Fruit fly (Drosophila melanogaster) ovary, adult (tissue): ENCODE results near the gene CG46280.
A peak's percentile ranks its signal among the peaks of the same experiment; 100 is the strongest.

Experiments
- CG17801 ChIP-seq: fragments of 200-800 bp; optimal IDR thresholded peaks from 2 replicates; lab custom pipeline; 2019; ENCODE audit warnings: missing biosample characterization, mild to moderate bottlenecking, missing genetic modification characterization, moderate library complexity; ENCODE audit not compliant: partially characterized antibody

The CG46280 gene

dm6 chr3R:13051942-13052693 lies 21.7 kb upstream of the CG46280 start, which contains the start of gene pic:
Gene pic, plus strand, starts transcription at chr3R:13052245.
- no peak for TF ChIP-seq CG17801

DNA sequence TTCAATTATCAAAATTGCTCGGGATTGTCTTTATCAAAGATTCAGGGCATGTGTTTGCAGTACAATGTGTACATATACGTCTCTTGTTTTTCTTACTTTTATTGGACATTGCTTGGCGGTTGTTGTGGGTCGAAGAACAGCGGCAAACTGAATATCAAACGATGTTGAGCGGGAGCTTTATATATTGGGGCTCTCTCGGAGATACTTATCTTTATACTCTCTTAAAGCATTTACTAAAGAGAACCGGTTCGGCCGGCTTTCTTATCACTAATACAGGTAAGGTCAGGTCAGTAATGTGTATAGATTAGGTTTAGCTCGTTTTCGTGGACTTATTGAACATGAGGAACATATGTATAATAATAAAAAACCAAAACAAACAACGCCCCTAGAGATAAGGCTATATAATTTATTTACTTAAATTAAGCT lies 20.9 kb upstream of the CG46280 start, which contains the start of gene CG7966:
Gene CG7966 (minus strand): TSS at position 156 of the 426 bp plus-strand sequence.
- TF ChIP-seq CG17801 = no peak

DNA sequence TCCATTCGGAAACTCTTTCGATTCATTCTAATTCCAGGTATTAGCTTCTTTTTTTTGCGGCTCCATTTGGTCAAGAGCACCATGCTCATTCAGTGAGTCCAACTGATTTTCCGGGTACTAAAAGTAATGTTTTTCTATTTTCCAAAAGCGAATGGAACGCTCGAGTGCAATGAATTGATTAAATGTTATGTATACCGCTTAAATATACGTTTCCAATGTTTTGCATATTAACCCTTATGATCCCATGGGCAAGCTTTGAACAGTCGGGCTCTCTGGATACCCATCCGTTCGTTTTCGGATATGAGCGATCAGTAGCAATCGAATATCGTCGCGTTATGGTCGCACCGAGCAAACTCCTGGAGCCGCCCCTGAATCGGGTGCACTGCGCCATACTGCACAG lies 17.0 kb upstream of the CG46280 start, which contains the start of gene CG31157:
Gene CG31157 (plus strand): TSS at position 301 of the 400 bp plus-strand sequence.
- no peak for TF ChIP-seq CG17801

dm6 chr3R:13044459-13044858 lies 14.0 kb upstream of the CG46280 start, which contains the start of gene Hsc70-2:
Gene Hsc70-2, plus strand, starts transcription at chr3R:13044759.
- no peak for TF ChIP-seq CG17801

DNA sequence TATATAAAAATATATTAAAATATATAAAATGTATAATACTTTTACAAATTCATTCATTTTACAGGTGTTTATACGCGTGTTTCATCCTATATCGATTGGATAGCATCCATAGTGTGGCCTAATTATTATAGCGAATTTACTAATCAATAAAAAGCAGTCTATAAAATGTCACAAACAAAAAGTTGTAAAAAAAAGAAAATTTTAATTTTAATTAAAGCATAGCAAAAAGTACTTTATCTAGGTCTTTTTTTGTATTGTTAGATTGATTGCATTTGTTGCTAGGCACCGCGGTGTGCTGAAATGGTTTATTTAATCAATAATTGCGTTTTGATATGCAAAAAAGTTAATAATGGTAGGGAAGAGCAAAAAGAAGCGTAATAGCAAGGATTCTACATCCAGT lies 13.4 kb upstream of the CG46280 start, which contains the start of gene CG45122:
Gene CG45122 (plus strand): TSS at position 301 of the 400 bp plus-strand sequence.
- no peak for TF ChIP-seq CG17801

dm6 chr3R:13042258-13043032 lies 12.0 kb upstream of the CG46280 start, which contains the start of gene snk:
Gene snk, minus strand, starts transcription at chr3R:13042770.
- TF ChIP-seq CG17801 = no peak

- no peak for TF ChIP-seq CG17801
These were observed 11.3 kb upstream of the CG46280 start, which contains the start of gene CG11670 for dm6 chr3R:13041750-13042149. Gene CG11670, plus strand, starts transcription at chr3R:13042050.

DNA sequence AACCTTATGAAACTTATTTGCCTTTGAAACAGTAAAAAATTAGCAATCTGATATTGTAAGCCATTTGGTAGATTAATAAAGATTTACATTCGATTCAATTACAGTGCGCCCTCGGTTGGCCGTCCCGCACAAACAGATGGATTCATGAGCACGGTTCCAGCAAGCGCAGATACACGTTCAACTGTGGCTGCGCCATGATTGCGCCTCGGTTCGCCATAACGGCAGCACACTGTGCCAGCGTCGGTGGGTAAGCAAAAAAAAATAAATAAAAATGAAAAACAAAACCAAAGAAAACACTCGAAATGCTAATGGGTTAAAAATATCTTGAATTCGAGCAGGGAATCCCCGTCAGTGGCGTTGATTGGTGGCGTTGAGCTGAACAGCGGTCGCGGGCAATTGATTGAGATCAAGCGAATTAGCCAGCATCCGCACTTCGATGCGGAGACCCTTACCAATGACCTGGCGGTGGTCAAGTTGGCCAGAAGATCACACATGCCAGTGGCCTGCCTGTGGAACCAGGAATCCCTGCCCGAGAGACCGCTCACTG lies 8.7 kb upstream of the CG46280 start:
- TF ChIP-seq CG17801 = no peak

- no peak for TF ChIP-seq CG17801
These were observed 7.6 kb upstream of the CG46280 start, which contains the start of gene CG11668 for dm6 chr3R:13038075-13038474. Gene CG11668, plus strand, starts transcription at chr3R:13038375.

DNA sequence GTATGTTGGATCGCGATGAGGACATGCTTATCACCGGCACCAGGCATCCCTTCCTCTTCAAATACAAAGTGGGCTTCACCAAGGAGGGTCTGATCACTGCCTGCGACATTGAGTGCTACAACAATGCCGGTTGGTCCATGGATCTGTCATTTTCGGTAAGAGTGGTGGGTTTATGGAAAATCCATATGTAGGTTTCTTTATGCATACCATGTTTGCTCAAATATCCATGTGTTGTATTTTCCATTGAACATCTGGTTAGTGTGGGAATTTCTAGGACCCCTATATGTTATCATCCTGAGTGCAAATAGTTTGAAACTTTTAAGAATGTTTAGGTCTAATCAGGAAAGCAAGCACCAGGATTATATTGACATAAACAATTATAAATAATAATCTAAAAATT lies 5.6 kb upstream of the CG46280 start:
- no peak for TF ChIP-seq CG17801

dm6 chr3R:13033670-13034069 lies 3.2 kb upstream of the CG46280 start:
- TF ChIP-seq CG17801 = no peak

dm6 chr3R:13032975-13033445 lies 2.6 kb upstream of the CG46280 start:
- TF ChIP-seq CG17801 = peak; percentile 34

- no peak for TF ChIP-seq CG17801
These were observed 1.9 kb upstream of the CG46280 start, which contains the start of gene ry for dm6 chr3R:13032323-13032722. Gene ry, plus strand, starts transcription at chr3R:13032528.

dm6 chr3R:13018995-13019394 lies 11.5 kb downstream of the CG46280 start:
- peak; percentile 18 for TF ChIP-seq CG17801

DNA sequence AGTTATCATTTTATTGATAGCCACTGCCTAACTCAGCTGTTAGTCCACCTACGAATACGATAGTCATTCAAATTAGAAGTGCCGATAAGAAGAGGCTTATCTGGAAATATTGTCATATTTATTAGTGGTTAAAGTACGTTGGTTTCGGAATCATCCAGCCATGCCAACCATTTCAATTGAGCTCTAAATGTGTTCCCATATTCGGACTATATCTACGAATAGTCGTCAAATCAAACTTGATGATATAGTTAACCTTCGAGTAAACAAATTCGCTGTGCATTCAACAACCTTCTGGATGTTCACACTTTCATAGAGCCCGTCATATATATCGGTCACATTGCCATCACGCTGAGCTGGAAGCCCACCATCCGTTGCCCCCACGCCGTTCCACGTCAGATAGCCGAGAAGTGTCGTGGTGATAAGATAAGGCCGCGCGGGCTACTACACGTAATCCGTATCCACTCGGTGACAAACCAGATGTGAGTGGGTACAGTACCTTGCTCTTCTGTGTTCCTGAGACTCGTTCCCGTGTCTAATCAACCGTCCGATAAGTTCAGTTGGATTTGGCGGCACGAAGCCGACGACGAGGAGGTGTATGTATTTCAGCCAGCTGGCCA lies 12.1 kb downstream of the CG46280 start:
- TF ChIP-seq CG17801 = no peak

dm6 chr3R:13017623-13018036 lies 12.8 kb downstream of the CG46280 start:
- no peak for TF ChIP-seq CG17801
